Worm (Caenorhabditis elegans) whole organism, young adult: ENCODE measurements around the gene C25E10.4.

ENCODE experiments used
- B0019.2 ChIP-seq: fragments of 200-800 bp; sonication (Bioruptor generic); conservative IDR thresholded peaks from 2 replicates; pipeline ENCODE4 v1.3.6; 2022; ENCODE audit warnings: missing genetic modification reagents, missing genetic modification characterization, missing compliant biosample characterization
- B0261.1 ChIP-seq: sonication (generic microtip); optimal IDR thresholded peaks from 2 replicates; lab custom pipeline; 2016; ENCODE audit warnings: mild to moderate bottlenecking, missing genetic modification characterization, moderate library complexity, missing compliant biosample characterization
- C17E4.6 ChIP-seq: fragments of 200-800 bp; sonication (Bioruptor generic); IDR thresholded peaks from 2 replicates; pipeline ENCODE4 v1.3.6; 2022; ENCODE audit warnings: missing genetic modification reagents, missing genetic modification characterization, missing compliant biosample characterization
- F10E7.11 ChIP-seq: sonication (generic microtip); optimal IDR thresholded peaks from 2 replicates; lab custom pipeline; 2017; ENCODE audit warnings: mild to moderate bottlenecking, missing genetic modification characterization, moderate library complexity, missing compliant biosample characterization
- F33H1.4 ChIP-seq: fragments of 200-800 bp; sonication (Bioruptor generic); IDR thresholded peaks from 2 replicates; pipeline ENCODE4 v1.3.6; 2022; ENCODE audit warnings: missing genetic modification reagents, missing genetic modification characterization, missing compliant biosample characterization
- F37B4.10 ChIP-seq: fragments of 200-800 bp; sonication (Bioruptor generic); IDR thresholded peaks from 2 replicates; pipeline ENCODE4 v1.3.6; 2022; ENCODE audit warnings: missing genetic modification characterization, missing compliant biosample characterization
- F57A8.1 ChIP-seq: fragments of 200-800 bp; sonication (Bioruptor generic); optimal IDR thresholded peaks from 2 replicates; lab custom pipeline; 2018; ENCODE audit warnings: mild to moderate bottlenecking, missing genetic modification characterization, moderate library complexity, missing compliant biosample characterization
- K11D2.4 ChIP-seq: fragments of 200-800 bp; sonication (Bioruptor generic); IDR thresholded peaks from 2 replicates; pipeline ENCODE4 v1.3.6; 2022; ENCODE audit warnings: missing genetic modification reagents, missing genetic modification characterization, missing compliant biosample characterization
- T07F8.4 ChIP-seq: sonication (generic microtip); optimal IDR thresholded peaks from 2 replicates; lab custom pipeline; 2016; ENCODE audit warnings: mild to moderate bottlenecking, missing genetic modification characterization, moderate library complexity, missing compliant biosample characterization
- akir-1 ChIP-seq: fragments of 200-800 bp; sonication (Bioruptor generic); optimal IDR thresholded peaks from 2 replicates; lab custom pipeline; 2018; ENCODE audit warnings: mild to moderate bottlenecking, missing genetic modification characterization, moderate library complexity, missing compliant biosample characterization
- aptf-2 ChIP-seq: fragments of 200-800 bp; sonication (Bioruptor generic); conservative IDR thresholded peaks from 2 replicates; pipeline ENCODE4 v1.3.6; 2022; ENCODE audit warnings: missing genetic modification reagents, missing genetic modification characterization, missing compliant biosample characterization
- atf-7 ChIP-seq: sonication (generic microtip); optimal IDR thresholded peaks from 2 replicates; lab custom pipeline; 2017; ENCODE audit warnings: mild to moderate bottlenecking, missing genetic modification characterization, missing compliant biosample characterization
- attf-3 ChIP-seq: fragments of 200-800 bp; sonication (Bioruptor generic); conservative IDR thresholded peaks from 2 replicates; pipeline ENCODE4 v1.3.6; 2022; ENCODE audit warnings: missing genetic modification reagents, missing genetic modification characterization, missing compliant biosample characterization
- bed-1 ChIP-seq: fragments of 200-800 bp; sonication (Bioruptor generic); IDR thresholded peaks from 2 replicates; pipeline ENCODE4 v1.3.6; 2022; ENCODE audit warnings: missing genetic modification reagents, missing genetic modification characterization, missing compliant biosample characterization
- bed-2 ChIP-seq: fragments of 200-800 bp; sonication (Bioruptor generic); IDR thresholded peaks from 2 replicates; pipeline ENCODE4 v1.3.6; 2022; ENCODE audit warnings: missing genetic modification reagents, missing genetic modification characterization, missing compliant biosample characterization
- ccch-3 ChIP-seq: fragments of 200-800 bp; sonication (Bioruptor generic); optimal IDR thresholded peaks from 2 replicates; lab custom pipeline; 2018; ENCODE audit warnings: mild to moderate bottlenecking, missing genetic modification characterization, missing compliant biosample characterization
- ceh-27 ChIP-seq: fragments of 200-800 bp; sonication (Bioruptor generic); optimal IDR thresholded peaks from 2 replicates; lab custom pipeline; 2018; ENCODE audit warnings: mild to moderate bottlenecking, missing genetic modification characterization, moderate library complexity, missing compliant biosample characterization
- die-1 ChIP-seq: sonication (generic microtip); optimal IDR thresholded peaks from 2 replicates; lab custom pipeline; 2016; ENCODE audit warnings: missing genotype, mild to moderate bottlenecking, missing genetic modification characterization, missing compliant biosample characterization
- dox-1 ChIP-seq: fragments of 200-800 bp; sonication (Bioruptor generic); IDR thresholded peaks from 2 replicates; pipeline ENCODE4 v1.3.6; 2022; ENCODE audit warnings: missing genetic modification reagents, missing genetic modification characterization, missing compliant biosample characterization
- egl-18 ChIP-seq: fragments of 200-800 bp; sonication (Bioruptor generic); IDR thresholded peaks from 2 replicates; pipeline ENCODE4 v1.3.6; 2022; ENCODE audit warnings: missing genetic modification reagents, missing genetic modification characterization, missing compliant biosample characterization
- egrh-3 ChIP-seq: fragments of 200-800 bp; sonication (Bioruptor generic); IDR thresholded peaks from 2 replicates; pipeline ENCODE4 v1.3.6; 2022; ENCODE audit warnings: missing genetic modification reagents, missing genetic modification characterization, missing compliant biosample characterization
- ekl-4 ChIP-seq: fragments of 200-800 bp; sonication (Bioruptor generic); IDR thresholded peaks from 2 replicates; pipeline ENCODE4 v1.3.6; 2022; ENCODE audit warnings: missing genetic modification reagents, missing genetic modification characterization, missing compliant biosample characterization
- ets-4 ChIP-seq: fragments of 200-800 bp; sonication (Bioruptor generic); optimal IDR thresholded peaks from 2 replicates; lab custom pipeline; 2018; ENCODE audit warnings: mild to moderate bottlenecking, missing genetic modification characterization, missing compliant biosample characterization
- hmg-1.2 ChIP-seq: fragments of 200-800 bp; sonication (Bioruptor generic); IDR thresholded peaks from 2 replicates; pipeline ENCODE4 v1.3.6; 2022; ENCODE audit warnings: missing genetic modification reagents, missing genetic modification characterization, missing compliant biosample characterization
- lag-1 ChIP-seq: fragments of 200-800 bp; sonication (Bioruptor generic); IDR thresholded peaks from 2 replicates; pipeline ENCODE4 v1.3.6; 2022; ENCODE audit warnings: missing genetic modification reagents, missing genetic modification characterization, missing compliant biosample characterization
- let-526 ChIP-seq: fragments of 200-800 bp; sonication (Bioruptor generic); IDR thresholded peaks from 2 replicates; pipeline ENCODE4 v1.3.6; 2022; ENCODE audit warnings: missing genetic modification reagents, missing genetic modification characterization, missing compliant biosample characterization
- lin-54 ChIP-seq: fragments of 200-800 bp; sonication (Bioruptor generic); optimal IDR thresholded peaks from 2 replicates; lab custom pipeline; 2018; ENCODE audit warnings: mild to moderate bottlenecking, missing genetic modification characterization, missing compliant biosample characterization
- lir-1 ChIP-seq: fragments of 200-800 bp; sonication (Bioruptor generic); conservative IDR thresholded peaks from 2 replicates; pipeline ENCODE4 v1.3.6; 2022; ENCODE audit warnings: missing genetic modification reagents, missing genetic modification characterization, missing compliant biosample characterization
- madf-10 ChIP-seq: sonication (generic microtip); optimal IDR thresholded peaks from 2 replicates; lab custom pipeline; 2016; ENCODE audit warnings: mild to moderate bottlenecking, missing genetic modification characterization, missing compliant biosample characterization
- madf-6 ChIP-seq: fragments of 200-800 bp; sonication (Bioruptor generic); IDR thresholded peaks from 2 replicates; pipeline ENCODE4 v1.3.6; 2022; ENCODE audit warnings: missing genetic modification reagents, missing genetic modification characterization, missing compliant biosample characterization
- mcd-1 ChIP-seq: fragments of 200-800 bp; sonication (Bioruptor generic); IDR thresholded peaks from 2 replicates; pipeline ENCODE4 v1.3.6; 2022; ENCODE audit warnings: missing genetic modification reagents, missing genetic modification characterization, missing compliant biosample characterization
- mel-28 ChIP-seq: sonication (generic microtip); optimal IDR thresholded peaks from 2 replicates; lab custom pipeline; 2016; ENCODE audit warnings: borderline replicate concordance, mild to moderate bottlenecking, missing genetic modification characterization, missing compliant biosample characterization
- nfya-2 ChIP-seq: fragments of 200-800 bp; sonication (Bioruptor generic); IDR thresholded peaks from 2 replicates; pipeline ENCODE4 v1.3.6; 2022; ENCODE audit warnings: missing genetic modification reagents, missing genetic modification characterization, missing compliant biosample characterization
- nhr-120 ChIP-seq: fragments of 200-800 bp; sonication (Bioruptor generic); IDR thresholded peaks from 2 replicates; pipeline ENCODE4 v1.3.6; 2022; ENCODE audit warnings: missing genetic modification characterization, missing compliant biosample characterization
- pbrm-1 ChIP-seq: fragments of 200-800 bp; sonication (Bioruptor generic); IDR thresholded peaks from 2 replicates; pipeline ENCODE4 v1.3.6; 2022; ENCODE audit warnings: missing genetic modification reagents, missing genetic modification characterization, missing compliant biosample characterization
- rec-8 ChIP-seq, 2 experiments: sonication (generic microtip); optimal IDR thresholded peaks; 2 replicates each; lab custom pipeline; 2016; ENCODE audit warnings: mild to moderate bottlenecking in 2 of 2, missing genetic modification characterization in 2 of 2, missing genetic modification reagents in 2 of 2, missing genotype in 2 of 2, missing biosample characterization in 1 of 2, missing compliant biosample characterization in 1 of 2, moderate library complexity in 1 of 2
- snpc-1.3 ChIP-seq: sonication (generic microtip); optimal IDR thresholded peaks from 2 replicates; lab custom pipeline; 2017; ENCODE audit warnings: missing genetic modification characterization, mild to moderate bottlenecking, missing compliant biosample characterization, antibody characterized with exemption, moderate library complexity, missing genotype, missing genetic modification reagents; ENCODE audit not compliant: insufficient read depth
- snpc-3.4 ChIP-seq: sonication (generic microtip); optimal IDR thresholded peaks from 2 replicates; lab custom pipeline; 2017; ENCODE audit warnings: missing genetic modification characterization, mild to moderate bottlenecking, missing compliant biosample characterization, antibody characterized with exemption, moderate library complexity, missing genotype, missing genetic modification reagents
- tbx-9 ChIP-seq: sonication (generic microtip); optimal IDR thresholded peaks from 2 replicates; lab custom pipeline; 2016; ENCODE audit warnings: borderline replicate concordance, missing genetic modification characterization, inconsistent platforms, missing compliant biosample characterization
- unc-130 ChIP-seq: sonication (generic microtip); optimal IDR thresholded peaks from 2 replicates; lab custom pipeline; 2016; ENCODE audit warnings: missing genetic modification reagents, missing genetic modification characterization, missing compliant biosample characterization
- xnd-1 ChIP-seq: sonication (generic microtip); optimal IDR thresholded peaks from 2 replicates; lab custom pipeline; 2016; ENCODE audit warnings: missing genotype, missing genetic modification reagents, missing genetic modification characterization, missing compliant biosample characterization
- ztf-25 ChIP-seq: fragments of 200-800 bp; sonication (Bioruptor generic); IDR thresholded peaks from 2 replicates; pipeline ENCODE4 v1.3.6; 2022; ENCODE audit warnings: missing genetic modification reagents, missing genetic modification characterization, missing compliant biosample characterization
- ztf-6 ChIP-seq: fragments of 200-800 bp; sonication (Bioruptor generic); IDR thresholded peaks from 2 replicates; pipeline ENCODE4 v1.3.6; 2022; ENCODE audit warnings: missing genetic modification reagents, missing genetic modification characterization, missing compliant biosample characterization

Gene C25E10.4

DNA sequence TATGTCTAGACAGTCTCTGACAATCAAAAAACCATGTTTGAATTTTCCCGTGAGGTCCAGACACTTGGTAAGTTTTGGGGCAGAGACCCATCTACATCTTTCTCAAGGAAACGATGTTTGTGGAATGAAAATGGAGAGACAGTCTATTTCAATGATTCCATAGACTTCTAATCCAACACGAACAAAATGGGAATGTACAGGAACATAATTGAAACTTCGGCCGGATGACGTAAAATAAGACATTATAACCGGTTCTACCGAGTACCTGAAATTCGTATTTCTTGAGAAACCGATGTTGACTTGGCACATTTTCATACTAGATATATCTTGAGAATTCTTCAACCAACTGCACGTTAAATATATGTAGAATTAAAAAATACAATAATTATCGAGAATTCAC, 45.3 kb upstream of the C25E10.4 start, which contains the start of gene str-87:
Gene str-87 (minus strand): TSS at position 101 of the 400 bp plus-strand sequence.
- TF ChIP-seq B0261.1 (tag; lab: Kevin White, UChicago) (no peak), akir-1 (GFP tag; lab: Kevin White, UChicago) (no peak), unc-130 (GFP tag; lab: Kevin White, UChicago) (no peak), ztf-6 (GFP tag; lab: Robert Waterston, UW) (no peak), lir-1 (GFP tag; lab: Robert Waterston, UW) (no peak), madf-6 (GFP tag; lab: Robert Waterston, UW) (no peak), F57A8.1 (no peak), mel-28 (tag; lab: Kevin White, UChicago) (no peak), xnd-1 (tag; lab: Kevin White, UChicago) (no peak), snpc-1.3 (tag; lab: Kevin White, UChicago) (no peak), nfya-2 (GFP tag; lab: Robert Waterston, UW) (no peak), pbrm-1 (no peak), F10E7.11 (tag; lab: Kevin White, UChicago) (no peak), ets-4 (GFP tag; lab: Kevin White, UChicago) (no peak), K11D2.4 (GFP tag; lab: Robert Waterston, UW) (no peak), attf-3 (GFP tag; lab: Robert Waterston, UW) (no peak), madf-10 (tag; lab: Kevin White, UChicago) (no peak), egl-18 (GFP tag; lab: Robert Waterston, UW) (no peak)

ce11 chrV:8990194-8990649, 43.1 kb upstream of the C25E10.4 start, which contains the start of gene F59E11.7:
F59E11.7 (plus strand) TSS chrV:8990244.
- TF ChIP-seq tbx-9 (tag; lab: Kevin White, UChicago) (no peak), die-1 (no peak), B0261.1 (tag; lab: Kevin White, UChicago) (no peak), snpc-3.4 (tag; lab: Kevin White, UChicago) (no peak), ztf-25 (GFP tag; lab: Robert Waterston, UW) (no peak), lag-1 (GFP tag; lab: Robert Waterston, UW) (no peak), let-526 (GFP tag; lab: Robert Waterston, UW) (no peak), mcd-1 (GFP tag; lab: Robert Waterston, UW) (no peak), ekl-4 (GFP tag; lab: Robert Waterston, UW) (no peak), dox-1 (GFP tag; lab: Robert Waterston, UW) (no peak), atf-7 (tag; lab: Kevin White, UChicago) (no peak), ceh-27 (GFP tag; lab: Kevin White, UChicago) (no peak), B0019.2 (GFP tag; lab: Robert Waterston, UW) (no peak), K11D2.4 (GFP tag; lab: Robert Waterston, UW) (no peak), F37B4.10 (GFP tag; lab: Robert Waterston, UW) (no peak), madf-10 (tag; lab: Kevin White, UChicago) (no peak)

ce11 chrV:8991679-8992078, 41.7 kb upstream of the C25E10.4 start, which contains the start of gene F59E11.6:
F59E11.6 (plus strand) TSS chrV:8991789.
- TF ChIP-seq egrh-3 (GFP tag; lab: Robert Waterston, UW) (no peak), F57A8.1 (no peak), bed-1 (no peak), bed-2 (GFP tag; lab: Robert Waterston, UW) (no peak), ztf-6 (GFP tag; lab: Robert Waterston, UW) (no peak), ccch-3 (no peak), nhr-120 (GFP tag; lab: Robert Waterston, UW) (no peak), F33H1.4 (no peak), aptf-2 (GFP tag; lab: Robert Waterston, UW) (no peak), T07F8.4 (tag; lab: Kevin White, UChicago) (no peak), lin-54 (GFP tag; lab: Kevin White, UChicago) (no peak), hmg-1.2 (GFP tag; lab: Robert Waterston, UW) (no peak), B0261.1 (tag; lab: Kevin White, UChicago) (no peak), ets-4 (GFP tag; lab: Kevin White, UChicago) (no peak), C17E4.6 (GFP tag; lab: Robert Waterston, UW) (no peak), rec-8 (tag; optimal IDR thresholded peaks at IDR 0.05; lab: Kevin White, UChicago) (no peak), lag-1 (GFP tag; lab: Robert Waterston, UW) (no peak), unc-130 (GFP tag; lab: Kevin White, UChicago) (no peak)
